Worm (Caenorhabditis elegans) whole organism, late embryonic: ENCODE results near the gene F22B7.3.

Source experiments
- C08G9.2 ChIP-seq: sonication (generic microtip); optimal IDR thresholded peaks from 2 replicates; lab custom pipeline; 2016; ENCODE audit warnings: mild to moderate bottlenecking, missing genetic modification characterization, moderate library complexity, missing compliant biosample characterization
- T23F11.4 ChIP-seq: fragments of 200-800 bp; sonication (Bioruptor generic); optimal IDR thresholded peaks from 2 replicates; lab custom pipeline; 2018; ENCODE audit warnings: mild to moderate bottlenecking, missing genetic modification characterization, missing compliant biosample characterization
- ahr-1 ChIP-seq: sonication (generic microtip); optimal IDR thresholded peaks from 2 replicates; lab custom pipeline; 2016; ENCODE audit warnings: missing genetic modification characterization, missing compliant biosample characterization
- ceh-14 ChIP-seq: sonication (generic microtip); optimal IDR thresholded peaks from 2 replicates; lab custom pipeline; 2016; ENCODE audit warnings: missing genotype, missing genetic modification characterization, missing compliant biosample characterization
- ceh-24 ChIP-seq: sonication (generic microtip); optimal IDR thresholded peaks from 2 replicates; lab custom pipeline; 2016; ENCODE audit warnings: mild to moderate bottlenecking, missing genetic modification characterization, missing compliant biosample characterization
- fkh-10 ChIP-seq: fragments of 150-350 bp; optimal IDR thresholded peaks from 2 replicates; lab custom pipeline; 2014; ENCODE audit warnings: missing biosample characterization, missing genetic modification reagents, missing genetic modification characterization
- nhr-11 ChIP-seq: fragments of 150-350 bp; optimal IDR thresholded peaks from 2 replicates; lab custom pipeline; 2014; ENCODE audit warnings: missing biosample characterization, missing genetic modification characterization
- pax-1 ChIP-seq: fragments of 150-350 bp; optimal IDR thresholded peaks from 2 replicates; lab custom pipeline; 2014; ENCODE audit warnings: missing biosample characterization, missing genetic modification characterization
- pha-4 ChIP-seq: fragments of 150-350 bp; optimal IDR thresholded peaks from 2 replicates; lab custom pipeline; 2018; ENCODE audit warnings: missing biosample characterization, missing genetic modification reagents, missing genetic modification characterization
- pqm-1 ChIP-seq: sonication (generic microtip); optimal IDR thresholded peaks from 2 replicates; lab custom pipeline; 2016; ENCODE audit warnings: missing genetic modification characterization, missing compliant biosample characterization
- rnt-1 ChIP-seq: sonication (generic microtip); optimal IDR thresholded peaks from 2 replicates; lab custom pipeline; 2016; ENCODE audit warnings: missing genetic modification characterization, missing compliant biosample characterization
- sox-4 ChIP-seq: sonication (generic microtip); optimal IDR thresholded peaks from 2 replicates; lab custom pipeline; 2017; ENCODE audit warnings: mild to moderate bottlenecking, missing genetic modification characterization, inconsistent platforms, missing compliant biosample characterization
- tbx-2 ChIP-seq: sonication (generic microtip); optimal IDR thresholded peaks from 2 replicates; lab custom pipeline; 2016; ENCODE audit warnings: missing genetic modification characterization, missing compliant biosample characterization

DNA sequence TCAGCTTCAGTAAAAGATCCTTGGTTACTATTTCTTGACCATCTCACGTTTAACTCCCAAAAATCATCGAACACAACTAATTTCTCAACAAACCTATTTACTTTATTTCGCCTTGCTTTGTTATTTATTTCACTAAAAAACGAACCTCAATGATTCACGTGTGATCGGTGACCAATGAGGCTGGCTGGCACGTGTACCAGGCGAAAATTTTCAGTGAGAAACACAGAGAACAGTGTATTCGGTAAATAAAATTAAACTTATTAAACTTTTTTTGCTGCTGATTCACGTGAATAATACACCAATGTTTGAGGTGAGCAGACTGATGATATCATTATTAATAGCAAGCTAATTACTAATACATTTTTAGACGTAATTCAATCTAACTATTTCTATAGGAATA lies 6.7 kb downstream of the F22B7.3 start:
- TF ChIP-seq pqm-1 (tag; lab: Kevin White, UChicago): no peak
- TF ChIP-seq tbx-2 (tag; lab: Kevin White, UChicago): no peak
- no peak for TF ChIP-seq rnt-1 (tag; lab: Kevin White, UChicago)
- TF ChIP-seq fkh-10: no peak
- no peak for TF ChIP-seq T23F11.4 (GFP tag; lab: Kevin White, UChicago)
- TF ChIP-seq ceh-14 (tag; lab: Kevin White, UChicago): no peak
- TF ChIP-seq C08G9.2 (tag; lab: Kevin White, UChicago): no peak
- no peak for TF ChIP-seq pax-1
- no peak for TF ChIP-seq sox-4 (tag; lab: Kevin White, UChicago)
- no peak for TF ChIP-seq nhr-11 (tag; lab: Kevin White, UChicago)
- no peak for TF ChIP-seq pha-4 (tag; lab: Kevin White, UChicago)
- TF ChIP-seq ahr-1 (tag; lab: Kevin White, UChicago): no peak
- no peak for TF ChIP-seq ceh-24
